Fruit fly (Drosophila melanogaster): ENCODE data around the gene robl37BC.

robl37BC gene

DNA sequence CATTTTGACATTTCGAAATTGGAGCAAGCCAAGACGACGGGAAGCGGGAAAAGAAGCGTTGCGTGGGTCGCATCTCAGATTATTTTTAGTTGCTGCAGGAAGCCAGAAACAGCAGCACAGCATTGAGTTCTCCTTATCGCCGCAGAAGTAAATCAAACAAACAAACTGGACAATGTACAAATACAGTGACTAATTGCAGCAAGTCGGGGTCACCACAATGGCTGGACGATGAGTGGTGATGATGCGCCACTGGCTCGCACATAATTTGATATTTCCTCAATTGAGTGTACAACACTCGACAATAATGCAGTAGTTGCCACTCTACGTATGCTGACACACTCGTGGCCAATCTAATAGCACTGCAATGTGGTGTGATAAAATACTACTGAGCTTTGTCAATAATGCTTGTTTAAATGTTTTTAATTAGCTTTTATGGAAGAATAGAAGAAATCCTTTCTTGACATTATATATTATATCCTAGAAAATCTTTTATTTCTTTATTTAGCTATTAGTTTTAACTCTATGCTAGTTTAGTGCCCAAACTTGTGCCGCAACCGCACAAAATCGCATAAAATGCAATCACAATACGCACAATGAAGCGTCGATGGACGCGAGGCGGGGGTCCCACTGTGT, 28.6 kb upstream of the robl37BC start (continued):
- TF ChIP-seq CG12299 (tag; optimal IDR thresholded peaks at IDR 0.05): no peak
- TF ChIP-seq CG4617 (GFP tag; optimal IDR thresholded peaks at IDR 0.05; ENCODE audit: borderline replicate concordance): no peak
- no peak for TF ChIP-seq CG8290 (GFP tag; optimal IDR thresholded peaks at IDR 0.05)
- no peak for TF ChIP-seq CG8290 (tag; optimal IDR thresholded peaks at IDR 0.05)
- TF ChIP-seq CG6254 (GFP tag; optimal IDR thresholded peaks at IDR 0.05): no peak
- TF ChIP-seq gsb (GFP tag; IDR thresholded peaks at IDR 0.05): no peak
- no peak for TF ChIP-seq CG18011 (GFP tag; optimal IDR thresholded peaks at IDR 0.05)
- no peak for TF ChIP-seq toy (GFP tag; IDR thresholded peaks at IDR 0.05)
- TF ChIP-seq bcd (GFP tag; optimal IDR thresholded peaks at IDR 0.05): peak; percentile 7
- no peak for TF ChIP-seq Trl (optimal IDR thresholded peaks at IDR 0.05)
- no peak for TF ChIP-seq Trl (GFP tag; optimal IDR thresholded peaks at IDR 0.05)
- no peak for TF ChIP-seq Side (GFP tag; optimal IDR thresholded peaks at IDR 0.05)
- peak; percentile 53 for TF ChIP-seq ATbp (GFP tag; optimal IDR thresholded peaks at IDR 0.05)
- TF ChIP-seq sr (GFP tag; IDR thresholded peaks at IDR 0.05): peak; percentile 36; the same call in 1 of the 3 replicates
- TF ChIP-seq sob (GFP tag; IDR thresholded peaks at IDR 0.05): no peak
- TF ChIP-seq cad (GFP tag; optimal IDR thresholded peaks at IDR 0.05): no peak
- no peak for TF ChIP-seq Dek (tag; optimal IDR thresholded peaks at IDR 0.05)
- TF ChIP-seq TFAM (GFP tag; optimal IDR thresholded peaks at IDR 0.05): no peak
- TF ChIP-seq esg (GFP tag; conservative IDR thresholded peaks at IDR 0.05): no peak
- peak; percentile 16 for TF ChIP-seq CoRest (tag; optimal IDR thresholded peaks at IDR 0.05)
- TF ChIP-seq CG4404 (GFP tag; IDR thresholded peaks at IDR 0.05): no peak
- TF ChIP-seq CG33213 (GFP tag; optimal IDR thresholded peaks at IDR 0.05): no peak
- no peak for TF ChIP-seq zen2 (GFP tag; IDR thresholded peaks at IDR 0.05; ENCODE audit: partially characterized antibody)
- no peak for TF ChIP-seq ssp (GFP tag; IDR thresholded peaks at IDR 0.05)
- peak; percentile 65 for TF ChIP-seq CG2712 (tag; optimal IDR thresholded peaks at IDR 0.05)
- peak; percentile 60; the same call in 1 of the 2 replicates for TF ChIP-seq vvl (GFP tag; IDR thresholded peaks at IDR 0.05)
- TF ChIP-seq CG17385 (GFP tag; optimal IDR thresholded peaks at IDR 0.05): no peak
- no peak for TF ChIP-seq Lhr (GFP tag; optimal IDR thresholded peaks at IDR 0.05)
- 0 out of 2 replicates have a peak, but pooled peaks have one; percentile 9 for TF ChIP-seq CG32767 (GFP tag; IDR thresholded peaks at IDR 0.05)
- peak; percentile 11 for TF ChIP-seq Hr3 (GFP tag; optimal IDR thresholded peaks at IDR 0.05)
- TF ChIP-seq CG30020 (tag; optimal IDR thresholded peaks at IDR 0.05): no peak
- no peak for TF ChIP-seq CG6683 (GFP tag; optimal IDR thresholded peaks at IDR 0.05)
- peak; percentile 45 for TF ChIP-seq CG17328 (GFP tag; IDR thresholded peaks at IDR 0.05)
- TF ChIP-seq unpg (GFP tag; optimal IDR thresholded peaks at IDR 0.05): peak; percentile 31
- no peak for TF ChIP-seq CG1832 (GFP tag; optimal IDR thresholded peaks at IDR 0.05)
- TF ChIP-seq Med (GFP tag): peak; percentile 64
- peak; percentile 45 for TF ChIP-seq CG15601 (tag; optimal IDR thresholded peaks at IDR 0.05)
- TF ChIP-seq HLH3B (GFP tag; IDR thresholded peaks at IDR 0.05): no peak; the same call in 1 of the 2 replicates
- TF ChIP-seq Dbx (GFP tag; IDR thresholded peaks at IDR 0.05): no peak
- no peak for TF ChIP-seq Adf1 (GFP tag; IDR thresholded peaks at IDR 0.05)
- TF ChIP-seq CG4707 (GFP tag; optimal IDR thresholded peaks at IDR 0.05): no peak
- TF ChIP-seq CG18764 (GFP tag; optimal IDR thresholded peaks at IDR 0.05): no peak
- no peak for TF ChIP-seq dati (GFP tag; IDR thresholded peaks at IDR 0.05)
- TF ChIP-seq CG6175 (GFP tag; IDR thresholded peaks at IDR 0.05): no peak
- TF ChIP-seq Dll (GFP tag; IDR thresholded peaks at IDR 0.05; ENCODE audit: partially characterized antibody): no peak
- peak; percentile 62 for TF ChIP-seq grau (tag; optimal IDR thresholded peaks at IDR 0.05)
- no peak for TF ChIP-seq HmgZ (tag; optimal IDR thresholded peaks at IDR 0.05)
- TF ChIP-seq MESR4 (GFP tag; optimal IDR thresholded peaks at IDR 0.05): no peak
- no peak for TF ChIP-seq fd102C (GFP tag; optimal IDR thresholded peaks at IDR 0.05)
- TF ChIP-seq CG14667 (GFP tag; IDR thresholded peaks at IDR 0.05): no peak
- no peak for TF ChIP-seq ftz-f1 (GFP tag; optimal IDR thresholded peaks at IDR 0.05)

Measured in whole organism, embryonic.